Worm (Caenorhabditis elegans) whole organism, L3 larva: ENCODE results near the gene tba-8.

Experiments
- R02D3.7 ChIP-seq: fragments of 150-350 bp; optimal IDR thresholded peaks from 2 replicates; lab custom pipeline; 2014; ENCODE audit warnings: missing biosample characterization, missing genetic modification characterization
- fos-1 ChIP-seq: fragments of 150-350 bp; optimal IDR thresholded peaks from 2 replicates; lab custom pipeline; 2014; ENCODE audit warnings: missing biosample characterization, missing genetic modification characterization
- mdl-1 ChIP-seq: fragments of 150-350 bp; optimal IDR thresholded peaks from 2 replicates; lab custom pipeline; 2014; ENCODE audit warnings: missing biosample characterization, missing genetic modification characterization
- nhr-28 ChIP-seq: fragments of 150-350 bp; optimal IDR thresholded peaks from 2 replicates; lab custom pipeline; 2014; ENCODE audit warnings: missing biosample characterization, missing genetic modification characterization

- TF ChIP-seq fos-1 (tag; lab: Kevin White, UChicago) (no peak), mdl-1 (tag; lab: Kevin White, UChicago) (no peak), nhr-28 (tag; lab: Kevin White, UChicago) (no peak), R02D3.7 (tag; lab: Kevin White, UChicago) (no peak)
Observed at ce11 chrX:9472170-9472569, 14.0 kb upstream of the tba-8 start, which contains the start of gene gap-2.
